Worm (Caenorhabditis elegans): Measurements from ENCODE around the gene pqn-71.

DNA sequence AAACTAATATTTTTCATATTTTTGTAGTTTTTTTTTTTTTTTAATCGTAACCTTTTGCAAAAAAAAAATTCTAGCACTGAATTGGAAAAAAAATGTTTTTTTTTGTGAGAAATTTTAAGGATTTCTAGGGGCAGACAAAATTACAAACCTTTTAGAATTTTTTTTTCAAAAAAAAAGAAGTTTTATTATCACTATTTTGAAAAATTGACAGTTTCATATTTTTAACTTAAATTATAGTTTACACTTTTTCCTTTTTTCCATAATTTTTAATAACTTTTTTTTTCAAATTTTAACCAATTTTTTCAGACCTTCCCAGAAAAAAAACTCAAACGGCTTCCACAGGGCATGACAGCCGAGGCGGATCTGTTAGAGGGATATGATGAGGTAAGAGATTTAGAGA, 5.6 kb downstream of the pqn-71 start, which contains the start of gene dpf-1:
- no peak for TF ChIP-seq unc-62 (GFP tag; optimal IDR thresholded peaks at IDR 0.05 in 1 of 2)
- no peak for TF ChIP-seq unc-62 (tag; optimal IDR thresholded peaks at IDR 0.05)
- TF ChIP-seq R02D3.7 (tag; optimal IDR thresholded peaks at IDR 0.05) = no peak
- no peak for TF ChIP-seq egl-27 (tag; optimal IDR thresholded peaks at IDR 0.05)
- no peak for TF ChIP-seq pha-4 (GFP tag; IDR thresholded peaks at IDR 0.05)
- no peak for TF ChIP-seq pha-4 (tag; optimal IDR thresholded peaks at IDR 0.05)
